Fruit fly (Drosophila melanogaster): ENCODE results near the gene Bhmt.
A peak's percentile ranks its signal among the peaks of the same experiment; 100 is the strongest.

dm6 chr2L:18907491-18907890, 49.6 kb downstream of the Bhmt start:
- peak; percentile 83 for TF ChIP-seq CG15336 (GFP tag; IDR thresholded peaks at IDR 0.05)
- TF ChIP-seq Blimp-1 (GFP tag; optimal IDR thresholded peaks at IDR 0.05), result no peak
- peak; percentile 67 for TF ChIP-seq Eip78C (GFP tag)
- TF ChIP-seq CG11294 (GFP tag; IDR thresholded peaks at IDR 0.05), result no peak
- peak; percentile 6 for TF ChIP-seq Hr39 (GFP tag; optimal IDR thresholded peaks at IDR 0.05)
- TF ChIP-seq Eip93F (GFP tag; optimal IDR thresholded peaks at IDR 0.05), result no peak
- TF ChIP-seq CG11762 (GFP tag; optimal IDR thresholded peaks at IDR 0.05; ENCODE audit: insufficient read depth), result no peak
- peak; percentile 58 for TF ChIP-seq CG6276 (GFP tag; optimal IDR thresholded peaks at IDR 0.05)
- no peak for TF ChIP-seq CG6854 (GFP tag; optimal IDR thresholded peaks at IDR 0.05)
- TF ChIP-seq CG10631 (GFP tag; optimal IDR thresholded peaks at IDR 0.05), result no peak
